Worm (Caenorhabditis elegans): ENCODE data around the gene K02D10.4.

- TF ChIP-seq ztf-29 (GFP tag; IDR thresholded peaks at IDR 0.05): no peak
- TF ChIP-seq med-1 (GFP tag; optimal IDR thresholded peaks at IDR 0.05; ENCODE audit: insufficient read depth): no peak
- peak; percentile 23 for TF ChIP-seq cog-1 (tag; optimal IDR thresholded peaks at IDR 0.05)
- TF ChIP-seq T22C8.4 (GFP tag; IDR thresholded peaks at IDR 0.05): no peak
- TF ChIP-seq tab-1 (GFP tag; IDR thresholded peaks at IDR 0.05): no peak
- peak; percentile 67; the same call in 1 of the 2 replicates for TF ChIP-seq flt-1 (GFP tag; IDR thresholded peaks at IDR 0.05)
- TF ChIP-seq klf-2 (GFP tag; conservative IDR thresholded peaks at IDR 0.05): no peak
Observed at ce11 chrIII:8794793-8795192, 15.0 kb upstream of the K02D10.4 start.

Data from whole organism, midembryonic.